Worm (Caenorhabditis elegans) whole organism, L3 larva: Measurements from ENCODE around the gene mes-2.
"Not testable (repeated sequence)": the region's sequence is repeated elsewhere in the genome, so short reads cannot be mapped to it uniquely, and the experiment has no call there.

Experiments used
- egl-27 ChIP-seq: sonication (generic microtip); optimal IDR thresholded peaks from 4 replicates; lab custom pipeline; 2017; ENCODE audit warnings: missing biosample characterization, missing genetic modification reagents, missing genetic modification characterization
- egl-5 ChIP-seq: fragments of 150-350 bp; optimal IDR thresholded peaks from 2 replicates; lab custom pipeline; 2017; ENCODE audit warnings: missing biosample characterization, missing genetic modification reagents, missing genetic modification characterization, inconsistent platforms
- lin-39 ChIP-seq: fragments of 150-350 bp; optimal IDR thresholded peaks from 2 replicates; lab custom pipeline; 2018; ENCODE audit warnings: missing biosample characterization, missing genetic modification reagents, missing genetic modification characterization

ce11 chrII:14344166-14344565, 39.6 kb upstream of the mes-2 start, which contains the start of gene ddl-3:
- not testable (repeated sequence) for TF ChIP-seq egl-5, lin-39, egl-27 (tag; lab: Kevin White, UChicago)
